Fruit fly (Drosophila melanogaster) whole organism, pupa: ENCODE data around the gene Mcad.

Experiments used
- CG10348 ChIP-seq: fragments of 200-800 bp; sonication (Bioruptor generic); IDR thresholded peaks from 2 replicates; pipeline ENCODE4 v1.3.6; 2022; ENCODE audit warnings: missing biosample characterization, missing genetic modification characterization
- CG12605 ChIP-seq: fragments of 200-800 bp; sonication (Bioruptor generic); IDR thresholded peaks from 2 replicates; pipeline ENCODE4 v1.3.6; 2022; ENCODE audit warnings: missing biosample characterization, missing genetic modification characterization
- CG13204 ChIP-seq: fragments of 200-800 bp; sonication (Bioruptor generic); optimal IDR thresholded peaks from 2 replicates; lab custom pipeline; 2018; ENCODE audit warnings: missing biosample characterization, mild to moderate bottlenecking, missing genetic modification characterization, moderate library complexity
- CG14655 ChIP-seq: fragments of 200-800 bp; sonication (Bioruptor generic); optimal IDR thresholded peaks from 3 replicates; lab custom pipeline; 2017; ENCODE audit warnings: mild to moderate bottlenecking, missing biosample characterization, missing genetic modification reagents, missing genetic modification characterization
- CG15710 ChIP-seq: fragments of 200-800 bp; sonication (Bioruptor generic); optimal IDR thresholded peaks from 2 replicates; lab custom pipeline; 2018; ENCODE audit warnings: missing biosample characterization, mild to moderate bottlenecking, missing genetic modification characterization, moderate library complexity
- CG17806 ChIP-seq: fragments of 200-800 bp; sonication (Bioruptor generic); optimal IDR thresholded peaks from 2 replicates; lab custom pipeline; 2018; ENCODE audit warnings: missing biosample characterization, mild to moderate bottlenecking, missing genetic modification characterization, moderate library complexity
- CG32121 ChIP-seq: fragments of 200-800 bp; sonication (Bioruptor generic); IDR thresholded peaks from 2 replicates; pipeline ENCODE4 v1.3.6; 2022; ENCODE audit warnings: missing biosample characterization, missing genetic modification characterization
- CG34367 ChIP-seq: fragments of 200-800 bp; sonication (Bioruptor generic); optimal IDR thresholded peaks from 2 replicates; lab custom pipeline; 2018; ENCODE audit warnings: missing biosample characterization, mild to moderate bottlenecking, missing genetic modification characterization
- CG4496 ChIP-seq: fragments of 200-800 bp; sonication (Bioruptor generic); IDR thresholded peaks from 3 replicates; pipeline ENCODE4 v1.3.6; 2022; ENCODE audit warnings: missing biosample characterization, missing genetic modification characterization
- CG8159 ChIP-seq: fragments of 200-800 bp; sonication (Bioruptor generic); optimal IDR thresholded peaks from 3 replicates; lab custom pipeline; 2018; ENCODE audit warnings: missing biosample characterization, mild to moderate bottlenecking, missing genetic modification characterization, moderate library complexity
- CG8301 ChIP-seq: fragments of 200-800 bp; sonication (Bioruptor generic); optimal IDR thresholded peaks from 2 replicates; lab custom pipeline; 2018; ENCODE audit warnings: missing biosample characterization, mild to moderate bottlenecking, missing genetic modification characterization
- CG9948 ChIP-seq: fragments of 200-800 bp; sonication (Bioruptor generic); optimal IDR thresholded peaks from 2 replicates; lab custom pipeline; 2018; ENCODE audit warnings: missing biosample characterization, mild to moderate bottlenecking, missing genetic modification characterization, moderate library complexity
- D1 ChIP-seq: fragments of 200-800 bp; sonication (Bioruptor generic); optimal IDR thresholded peaks from 2 replicates; lab custom pipeline; 2018; ENCODE audit warnings: missing biosample characterization, mild to moderate bottlenecking, missing genetic modification characterization, moderate library complexity
- EcR ChIP-seq: fragments of 200-800 bp; sonication (Bioruptor generic); optimal IDR thresholded peaks from 3 replicates; lab custom pipeline; 2019; ENCODE audit warnings: missing biosample characterization, missing genetic modification characterization, mild to moderate bottlenecking, moderate library complexity, missing genetic modification reagents
- Ets98B ChIP-seq: fragments of 200-800 bp; sonication (Bioruptor generic); IDR thresholded peaks from 2 replicates; pipeline ENCODE4 v1.3.6; 2022; ENCODE audit warnings: missing biosample characterization, missing genetic modification characterization
- Pif1A ChIP-seq: fragments of 200-800 bp; sonication (Bioruptor generic); optimal IDR thresholded peaks from 3 replicates; lab custom pipeline; 2016; ENCODE audit warnings: missing biosample characterization, missing genetic modification characterization
- Pif1B ChIP-seq: fragments of 200-800 bp; sonication (Bioruptor generic); optimal IDR thresholded peaks from 3 replicates; lab custom pipeline; 2016; ENCODE audit warnings: missing biosample characterization, missing genetic modification characterization
- Snoo ChIP-seq: fragments of 200-800 bp; sonication (Bioruptor generic); optimal IDR thresholded peaks from 3 replicates; lab custom pipeline; 2017; ENCODE audit warnings: missing biosample characterization, mild to moderate bottlenecking, missing genetic modification characterization, inconsistent platforms
- fd96Ca ChIP-seq: fragments of 200-800 bp; sonication (Bioruptor generic); IDR thresholded peaks from 3 replicates; pipeline ENCODE4 v1.3.6; 2022; ENCODE audit warnings: missing biosample characterization, missing genetic modification characterization
- gl ChIP-seq: fragments of 200-800 bp; sonication (Bioruptor generic); optimal IDR thresholded peaks from 2 replicates; lab custom pipeline; 2018; ENCODE audit warnings: missing biosample characterization, mild to moderate bottlenecking, missing genetic modification characterization
- rn ChIP-seq: fragments of 200-800 bp; sonication (Bioruptor generic); IDR thresholded peaks from 2 replicates; pipeline ENCODE4 v1.3.6; 2022; ENCODE audit warnings: missing biosample characterization, missing genetic modification characterization

Gene Mcad

DNA sequence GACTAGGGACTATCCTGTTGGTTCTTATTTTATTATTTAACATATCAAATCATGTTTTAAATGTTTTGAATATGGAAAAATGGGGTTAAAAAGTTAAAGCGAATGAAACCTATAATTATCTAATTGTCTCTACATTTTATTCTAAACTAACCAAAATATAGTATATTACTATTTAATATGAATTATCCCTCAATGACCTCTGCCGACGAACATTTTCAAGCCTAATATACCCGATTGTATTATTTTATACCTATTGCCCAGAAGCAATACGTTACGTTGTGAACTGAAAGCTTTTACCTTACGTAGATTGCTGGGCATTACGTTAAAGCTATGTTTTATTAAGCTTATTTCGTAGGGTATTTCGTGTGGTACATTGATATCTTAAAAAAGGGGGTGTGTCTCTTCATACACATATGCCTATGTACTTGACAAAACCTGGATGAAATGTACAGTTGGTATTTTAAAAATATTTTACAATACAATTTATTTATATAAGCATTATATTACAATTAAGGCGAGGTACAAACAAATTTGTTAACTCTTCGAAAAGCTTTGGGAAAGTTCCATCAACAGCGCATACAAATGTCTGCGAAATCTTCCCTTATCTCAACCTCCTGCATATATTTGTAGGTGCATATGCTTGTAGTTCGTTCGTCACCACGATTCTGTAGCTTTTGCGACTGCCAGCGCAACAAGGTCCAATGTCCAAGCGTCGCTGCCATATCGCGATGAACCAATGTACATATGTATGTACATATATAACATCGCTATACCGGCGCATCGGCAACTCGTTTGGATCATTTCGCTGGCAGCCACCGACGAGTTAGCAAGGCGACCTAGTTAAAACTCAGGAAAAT lies at the start of gene Mcad:
TSS of gene Mcad (plus strand) at position 790 of the 857 bp plus-strand sequence.
- peak; percentile 88 for TF ChIP-seq Ets98B
- peak; percentile 92 for TF ChIP-seq CG13204 (GFP tag; lab: Kevin White, UChicago)
- peak; percentile 96 for TF ChIP-seq Pif1A (GFP tag; lab: Kevin White, UChicago)
- TF ChIP-seq CG9948 (tag; lab: Kevin White, UChicago): peak; percentile 93
- peak; percentile 93 for TF ChIP-seq CG34367 (tag; lab: Kevin White, UChicago)
- TF ChIP-seq CG15710 (tag; lab: Kevin White, UChicago): peak; percentile 96
- TF ChIP-seq EcR (GFP tag; lab: Kevin White, UChicago): peak; percentile 72
- TF ChIP-seq Snoo: peak; percentile 97
- peak; percentile 89 for TF ChIP-seq CG12605
- TF ChIP-seq CG8159: peak; percentile 96
- peak; percentile 90 for TF ChIP-seq CG17806 (tag; lab: Kevin White, UChicago)
- peak; percentile 98 for TF ChIP-seq fd96Ca
- peak; percentile 93 for TF ChIP-seq gl (tag; lab: Kevin White, UChicago)
- TF ChIP-seq CG32121 (GFP tag; lab: Robert Waterston, UW): peak; percentile 94
- TF ChIP-seq CG4496 (GFP tag; lab: Robert Waterston, UW): peak; percentile 94
- TF ChIP-seq CG8301 (tag; lab: Kevin White, UChicago): peak; percentile 96
- TF ChIP-seq D1 (tag; lab: Kevin White, UChicago): peak; percentile 76
- TF ChIP-seq Pif1B (GFP tag; lab: Kevin White, UChicago): peak; percentile 97
- TF ChIP-seq CG14655 (GFP tag; lab: Kevin White, UChicago): peak; percentile 98
- peak; percentile 82 for TF ChIP-seq rn (GFP tag; lab: Robert Waterston, UW)
- TF ChIP-seq CG10348 (GFP tag; lab: Robert Waterston, UW): peak; percentile 82

- TF ChIP-seq Pif1B (GFP tag; lab: Kevin White, UChicago) (no peak), CG9948 (tag; lab: Kevin White, UChicago) (no peak), CG10348 (GFP tag; lab: Robert Waterston, UW) (no peak), rn (GFP tag; lab: Robert Waterston, UW) (no peak), Ets98B (no peak), CG34367 (tag; lab: Kevin White, UChicago) (no peak), Pif1A (GFP tag; lab: Kevin White, UChicago) (no peak), D1 (tag; lab: Kevin White, UChicago) (no peak), CG8301 (tag; lab: Kevin White, UChicago) (no peak), gl (tag; lab: Kevin White, UChicago) (no peak), CG17806 (tag; lab: Kevin White, UChicago) (no peak), CG32121 (GFP tag; lab: Robert Waterston, UW) (no peak), Snoo (no peak)
- TF ChIP-seq, all 21 proteins: peak for 0
Measured at dm6 chr3L:7695554-7695953, 23.6 kb upstream of the Mcad start, which contains the start of gene CG44195. TSS of gene CG44195 (minus strand) at chr3L:7695654.

DNA sequence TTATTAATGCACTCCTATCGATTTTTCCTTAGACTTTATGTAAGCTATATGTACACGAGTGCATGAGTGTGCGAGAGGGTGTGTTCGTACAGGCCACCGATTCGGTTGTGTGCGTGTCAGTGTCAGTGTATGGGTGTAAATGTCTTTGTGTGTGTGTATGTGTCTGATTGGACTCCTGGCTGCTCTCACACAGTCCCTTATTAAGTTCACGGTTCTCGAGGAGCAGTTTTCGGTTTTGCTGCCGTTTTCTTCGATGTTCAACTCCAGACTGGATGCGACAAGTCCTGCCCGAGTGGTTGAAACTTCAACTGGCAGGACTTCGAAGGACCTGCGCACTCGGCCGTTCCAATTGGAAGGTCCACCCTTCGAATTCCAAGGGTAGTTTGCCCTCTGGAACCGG lies 5.8 kb upstream of the Mcad start:
- TF ChIP-seq gl (tag; lab: Kevin White, UChicago): no peak
- TF ChIP-seq CG8301 (tag; lab: Kevin White, UChicago): no peak
- TF ChIP-seq Ets98B: no peak
- TF ChIP-seq CG17806 (tag; lab: Kevin White, UChicago): no peak
- no peak for TF ChIP-seq CG10348 (GFP tag; lab: Robert Waterston, UW)
- no peak for TF ChIP-seq CG9948 (tag; lab: Kevin White, UChicago)
- TF ChIP-seq Pif1A (GFP tag; lab: Kevin White, UChicago): no peak

DNA sequence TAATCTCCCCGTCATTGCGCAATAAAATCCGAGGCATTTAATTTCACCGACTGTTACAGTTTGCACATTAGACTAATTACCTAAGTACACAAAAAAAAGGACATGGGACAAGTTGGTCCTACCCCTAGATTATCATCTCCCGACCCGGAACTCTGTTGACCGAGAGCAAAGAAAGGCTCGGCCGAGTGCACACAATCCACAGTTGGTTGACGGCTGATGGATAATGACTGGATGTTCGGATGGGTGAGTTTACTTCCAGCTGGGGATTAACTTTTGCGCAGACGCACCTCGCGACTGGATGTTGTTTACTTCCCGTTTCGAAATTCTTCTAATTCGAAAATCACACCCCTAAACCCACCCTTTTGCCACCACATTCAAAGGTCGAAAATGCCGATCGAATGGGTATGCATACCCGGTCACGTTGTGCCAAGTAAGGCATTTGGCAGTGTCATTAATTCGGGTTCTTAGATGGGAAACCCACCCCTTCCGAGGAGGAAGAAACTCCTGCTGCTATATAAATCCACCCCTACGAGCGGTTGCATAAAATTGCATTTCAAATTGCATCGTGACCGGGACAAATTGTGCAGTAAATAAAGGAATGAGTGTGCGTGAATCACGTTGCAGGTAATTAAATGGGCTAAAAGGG lies 4.7 kb upstream of the Mcad start:
- TF ChIP-seq CG12605 (peak; percentile 82), rn (GFP tag; lab: Robert Waterston, UW) (no peak), Snoo (no peak)

dm6 chr3L:7717863-7718560 lies 1.1 kb upstream of the Mcad start, which contains the start of gene Ank2:
TSS of gene Ank2 (minus strand) at chr3L:7718395.
- no peak for TF ChIP-seq Ets98B
- no peak for TF ChIP-seq CG14655 (GFP tag; lab: Kevin White, UChicago)
- no peak for TF ChIP-seq fd96Ca
- no peak for TF ChIP-seq CG13204 (GFP tag; lab: Kevin White, UChicago)
- no peak for TF ChIP-seq rn (GFP tag; lab: Robert Waterston, UW)
- no peak for TF ChIP-seq CG12605
- TF ChIP-seq CG9948 (tag; lab: Kevin White, UChicago): no peak
- TF ChIP-seq CG32121 (GFP tag; lab: Robert Waterston, UW): no peak
- no peak for TF ChIP-seq D1 (tag; lab: Kevin White, UChicago)
- no peak for TF ChIP-seq CG4496 (GFP tag; lab: Robert Waterston, UW)
- TF ChIP-seq Pif1B (GFP tag; lab: Kevin White, UChicago): no peak
- no peak for TF ChIP-seq Pif1A (GFP tag; lab: Kevin White, UChicago)
- no peak for TF ChIP-seq CG10348 (GFP tag; lab: Robert Waterston, UW)
- TF ChIP-seq gl (tag; lab: Kevin White, UChicago): no peak
- no peak for TF ChIP-seq CG15710 (tag; lab: Kevin White, UChicago)
- no peak for TF ChIP-seq CG17806 (tag; lab: Kevin White, UChicago)
- TF ChIP-seq CG8301 (tag; lab: Kevin White, UChicago): no peak
- no peak for TF ChIP-seq Snoo
